Worm (Caenorhabditis elegans): Measurements from ENCODE around the gene srlf-10.

The srlf-10 gene

ce11 chrIII:13395262-13395661 lies 6.7 kb upstream of the srlf-10 start, which contains the start of gene F11F1.1:
Gene F11F1.1 (plus strand): TSS chrIII:13395562.
- TF ChIP-seq unc-62 (GFP tag; optimal IDR thresholded peaks at IDR 0.05), result no peak

- no peak for TF ChIP-seq unc-62 (GFP tag; optimal IDR thresholded peaks at IDR 0.05)
Observed at ce11 chrIII:13402934-13403333, 926 bp downstream of the srlf-10 start, which contains the start of gene mig-18. Gene mig-18 (plus strand): TSS chrIII:13403234.

ce11 chrIII:13404418-13404817 lies 2.4 kb downstream of the srlf-10 start, which contains the start of gene ttr-52:
Gene ttr-52 (plus strand): TSS chrIII:13404718.
- no peak for TF ChIP-seq unc-62 (GFP tag; optimal IDR thresholded peaks at IDR 0.05)

- TF ChIP-seq unc-62 (GFP tag; optimal IDR thresholded peaks at IDR 0.05), result no peak
Observed at ce11 chrIII:13405504-13405903, 3.5 kb downstream of the srlf-10 start, which contains the start of gene nas-1. Gene nas-1 (plus strand): TSS chrIII:13405804.

- no peak for TF ChIP-seq unc-62 (GFP tag; optimal IDR thresholded peaks at IDR 0.05)
Observed at ce11 chrIII:13409498-13409897, 7.5 kb downstream of the srlf-10 start, which contains the start of gene myo-6. Gene myo-6 (plus strand): TSS chrIII:13409798.

- no peak for TF ChIP-seq unc-62 (GFP tag; optimal IDR thresholded peaks at IDR 0.05)
Observed at ce11 chrIII:13411202-13411601, 9.2 kb downstream of the srlf-10 start.

ce11 chrIII:13418975-13419374 lies 17.0 kb downstream of the srlf-10 start:
- TF ChIP-seq unc-62 (GFP tag; optimal IDR thresholded peaks at IDR 0.05), result no peak

ce11 chrIII:13423414-13423813 lies 21.4 kb downstream of the srlf-10 start, which contains the start of gene exo-1:
Gene exo-1 (plus strand): TSS chrIII:13423514.
- TF ChIP-seq unc-62 (GFP tag; optimal IDR thresholded peaks at IDR 0.05), result no peak

ce11 chrIII:13426036-13426435 lies 24.0 kb downstream of the srlf-10 start, which contains the start of gene cope-1:
Gene cope-1 (plus strand): TSS chrIII:13426264.
- no peak for TF ChIP-seq unc-62 (GFP tag; optimal IDR thresholded peaks at IDR 0.05)

- no peak for TF ChIP-seq unc-62 (GFP tag; optimal IDR thresholded peaks at IDR 0.05)
Observed at ce11 chrIII:13427817-13428216, 25.8 kb downstream of the srlf-10 start.

ce11 chrIII:13429668-13430067 lies 27.7 kb downstream of the srlf-10 start, which contains the start of gene bli-5:
Gene bli-5 (minus strand): TSS chrIII:13429768.
- no peak for TF ChIP-seq unc-62 (GFP tag; optimal IDR thresholded peaks at IDR 0.05)

ce11 chrIII:13430162-13430561 lies 28.2 kb downstream of the srlf-10 start, which contains the start of gene trf-1:
Gene trf-1 (plus strand): TSS chrIII:13430462.
- no peak for TF ChIP-seq unc-62 (GFP tag; optimal IDR thresholded peaks at IDR 0.05)

- TF ChIP-seq unc-62 (GFP tag; optimal IDR thresholded peaks at IDR 0.05), result no peak
Observed at ce11 chrIII:13434404-13434803, 32.4 kb downstream of the srlf-10 start, which contains the start of gene F45G2.7. Gene F45G2.7 (minus strand): TSS chrIII:13434504.

- TF ChIP-seq unc-62 (GFP tag; optimal IDR thresholded peaks at IDR 0.05), result no peak
Observed at ce11 chrIII:13435570-13435969, 33.6 kb downstream of the srlf-10 start, which contains the start of gene F45G2.8. Gene F45G2.8 (minus strand): TSS chrIII:13435670.

- no peak for TF ChIP-seq unc-62 (GFP tag; optimal IDR thresholded peaks at IDR 0.05)
Observed at ce11 chrIII:13436843-13437242, 34.8 kb downstream of the srlf-10 start, which contains the start of gene F45G2.9. Gene F45G2.9 (minus strand): TSS chrIII:13436943.

ce11 chrIII:13439415-13439814 lies 37.4 kb downstream of the srlf-10 start, which contains the start of gene ciao-2B:
Gene ciao-2B (minus strand): TSS chrIII:13439544.
- no peak for TF ChIP-seq unc-62 (GFP tag; optimal IDR thresholded peaks at IDR 0.05)

All from whole organism, dauer.